Fruit fly (Drosophila melanogaster): ENCODE results near the gene Acsx1R.

The Acsx1R gene

dm6 chr3R:19807148-19807547 lies 30.1 kb upstream of the Acsx1R start:
- TF ChIP-seq NFAT (GFP tag; IDR thresholded peaks at IDR 0.05): no peak
- no peak for TF ChIP-seq sd (tag; optimal IDR thresholded peaks at IDR 0.05)
- no peak for TF ChIP-seq CG4730 (GFP tag; IDR thresholded peaks at IDR 0.05)
- no peak for TF ChIP-seq eve (GFP tag; optimal IDR thresholded peaks at IDR 0.05)
- TF ChIP-seq Med (GFP tag): peak; percentile 51
- peak; percentile 15 for TF ChIP-seq gsb-n (tag; optimal IDR thresholded peaks at IDR 0.05)
- TF ChIP-seq Hr78 (GFP tag; optimal IDR thresholded peaks at IDR 0.05): peak in 1 of 2 experiments; percentile 79
- no peak for TF ChIP-seq CG43689 (GFP tag; IDR thresholded peaks at IDR 0.05)
- no peak for TF ChIP-seq fd3F (GFP tag; optimal IDR thresholded peaks at IDR 0.05)
- TF ChIP-seq CG34224 (GFP tag; IDR thresholded peaks at IDR 0.05; ENCODE audit: partially characterized antibody): no peak
- TF ChIP-seq croc (GFP tag; conservative IDR thresholded peaks at IDR 0.05): no peak
- TF ChIP-seq pb (GFP tag; optimal IDR thresholded peaks at IDR 0.05): no peak
- no peak for TF ChIP-seq CG4820 (GFP tag; optimal IDR thresholded peaks at IDR 0.05)
- TF ChIP-seq nerfin-2 (GFP tag; IDR thresholded peaks at IDR 0.05; ENCODE audit: partially characterized antibody): no peak

dm6 chr3R:19804905-19805304 lies 27.8 kb upstream of the Acsx1R start:
- TF ChIP-seq CG10321 (GFP tag; IDR thresholded peaks at IDR 0.05) (no peak), org-1 (GFP tag; optimal IDR thresholded peaks at IDR 0.05) (no peak), amos (GFP tag; IDR thresholded peaks at IDR 0.05; ENCODE audit: partially characterized antibody) (no peak), Blimp-1 (GFP tag; optimal IDR thresholded peaks at IDR 0.05) (peak; percentile 51), Awh (GFP tag; IDR thresholded peaks at IDR 0.05) (peak; percentile 57), ase (GFP tag; IDR thresholded peaks at IDR 0.05) (no peak), oc (tag; optimal IDR thresholded peaks at IDR 0.05) (peak; percentile 69)

dm6 chr3R:19803539-19803938 lies 26.5 kb upstream of the Acsx1R start:
- no peak for TF ChIP-seq Nf-YA (GFP tag; IDR thresholded peaks at IDR 0.05)
- TF ChIP-seq hth (optimal IDR thresholded peaks at IDR 0.05): no peak
- TF ChIP-seq mam (GFP tag; optimal IDR thresholded peaks at IDR 0.05): no peak
- TF ChIP-seq chinmo (GFP tag; IDR thresholded peaks at IDR 0.05; ENCODE audit: partially characterized antibody): 0 out of 4 replicates have a peak, but pooled peaks have one; percentile 58
- peak; percentile 66 for TF ChIP-seq sqz (GFP tag; optimal IDR thresholded peaks at IDR 0.05)
- TF ChIP-seq pzg (GFP tag; optimal IDR thresholded peaks at IDR 0.05): no peak
- TF ChIP-seq vvl (GFP tag; IDR thresholded peaks at IDR 0.05): peak; percentile 83; the same call in 1 of the 2 replicates
- TF ChIP-seq jumu (GFP tag; optimal IDR thresholded peaks at IDR 0.05): no peak
- peak; percentile 8 for TF ChIP-seq CG15269 (tag; optimal IDR thresholded peaks at IDR 0.05)
- TF ChIP-seq Vsx1 (GFP tag; optimal IDR thresholded peaks at IDR 0.05): peak; percentile 4
- TF ChIP-seq CG12104 (GFP tag; optimal IDR thresholded peaks at IDR 0.05): no peak
- TF ChIP-seq Awh (GFP tag; IDR thresholded peaks at IDR 0.05): 0 out of 2 replicates have a peak, but pooled peaks have one; percentile 4
- TF ChIP-seq Ssrp (tag; optimal IDR thresholded peaks at IDR 0.05): no peak
- no peak for TF ChIP-seq esg (GFP tag; conservative IDR thresholded peaks at IDR 0.05)
- TF ChIP-seq HmgZ (tag; optimal IDR thresholded peaks at IDR 0.05): no peak
- TF ChIP-seq sd (tag; optimal IDR thresholded peaks at IDR 0.05): peak; percentile 90
- TF ChIP-seq run (tag; optimal IDR thresholded peaks at IDR 0.05): peak; percentile 95
- no peak for TF ChIP-seq ase (GFP tag; IDR thresholded peaks at IDR 0.05)
- no peak for TF ChIP-seq CG1792 (GFP tag; optimal IDR thresholded peaks at IDR 0.05)
- TF ChIP-seq Sox102F (GFP tag; optimal IDR thresholded peaks at IDR 0.05): peak; percentile 32
- no peak for TF ChIP-seq CG11456 (GFP tag; IDR thresholded peaks at IDR 0.05)
- TF ChIP-seq GATAe (GFP tag; conservative IDR thresholded peaks at IDR 0.05): no peak
- no peak for TF ChIP-seq CG7745 (tag; optimal IDR thresholded peaks at IDR 0.05)
- TF ChIP-seq oc (tag; optimal IDR thresholded peaks at IDR 0.05): peak; percentile 56
- peak; percentile 87 for TF ChIP-seq abd-A (tag; optimal IDR thresholded peaks at IDR 0.05)
- TF ChIP-seq Usf (GFP tag; optimal IDR thresholded peaks at IDR 0.05): no peak
- TF ChIP-seq usp (GFP tag; optimal IDR thresholded peaks at IDR 0.05): no peak
- TF ChIP-seq CG12744 (GFP tag; optimal IDR thresholded peaks at IDR 0.05): no peak
- no peak for TF ChIP-seq E2f1 (GFP tag; IDR thresholded peaks at IDR 0.05)
- no peak for TF ChIP-seq pho (GFP tag; optimal IDR thresholded peaks at IDR 0.05)
- TF ChIP-seq Dfd (GFP tag; optimal IDR thresholded peaks at IDR 0.05): no peak
- no peak for TF ChIP-seq NFAT (GFP tag; IDR thresholded peaks at IDR 0.05)

Data from whole organism, embryonic.